Fruit fly (Drosophila melanogaster) S2 (cell line): ENCODE results near the gene da.

Source experiments
- CG8478 ChIP-seq: fragments of >200 bp; optimal IDR thresholded peaks from 2 replicates; lab custom pipeline; 2018
- CTCF ChIP-seq, 2 experiments: fragments of >200 bp; optimal IDR thresholded peaks; 2 replicates each; lab custom pipeline; 2018

- TF ChIP-seq CG8478 (lab: Kevin White, UChicago) (no peak), CTCF (optimal IDR thresholded peaks at IDR 0.05; lab: Kevin White, UChicago) (no peak)
These were observed 48.1 kb upstream of the da start for dm6 chr2L:10339841-10340240.
